Worm (Caenorhabditis elegans) whole organism, early embryonic: ENCODE data around the gene ife-4.

Source experiments
- aly-1 ChIP-seq: sonication (generic microtip); optimal IDR thresholded peaks from 2 replicates; lab custom pipeline; 2016; ENCODE audit warnings: missing genetic modification characterization, missing compliant biosample characterization
- ama-1 ChIP-seq: fragments of 150-350 bp; optimal IDR thresholded peaks from 2 replicates; lab custom pipeline; 2014
- pes-1 ChIP-seq: fragments of 200-800 bp; sonication (Bioruptor generic); IDR thresholded peaks from 2 replicates; pipeline ENCODE4 v1.3.6; 2022; ENCODE audit warnings: missing genetic modification reagents, missing genetic modification characterization, missing compliant biosample characterization
- tra-4 ChIP-seq: sonication (generic microtip); optimal IDR thresholded peaks from 2 replicates; lab custom pipeline; 2017; ENCODE audit warnings: missing genetic modification characterization, missing compliant biosample characterization

DNA sequence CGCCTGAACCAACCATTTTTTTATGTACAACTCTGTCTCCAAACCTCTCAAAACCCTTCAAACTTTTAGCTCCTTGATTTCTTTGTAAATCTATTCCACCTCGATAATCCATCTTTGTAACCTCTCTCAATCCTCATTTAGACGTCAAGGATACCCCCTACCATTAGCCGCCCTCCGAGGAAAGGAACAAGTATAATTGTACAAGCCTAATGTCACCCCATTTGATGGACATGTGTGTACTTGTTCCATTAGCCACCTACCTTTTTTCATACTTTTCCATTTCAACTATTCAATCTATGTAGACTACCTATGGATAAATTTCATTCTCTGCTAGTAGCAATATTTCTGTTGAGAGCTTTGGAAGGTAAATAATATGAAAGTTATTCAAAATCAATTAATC, 3.7 kb downstream of the ife-4 start, which contains the start of gene C05D9.4:
- TF ChIP-seq pes-1 (GFP tag; lab: Robert Waterston, UW) (no peak), ama-1 (lab: Kevin White, UChicago) (no peak), aly-1 (tag; lab: Kevin White, UChicago) (no peak), tra-4 (no peak)
